Fruit fly (Drosophila melanogaster) whole organism, prepupa: ENCODE measurements around the gene CG11342.

Experiments used
- Blimp-1 ChIP-seq: fragments of 200-800 bp; sonication (Bioruptor generic); optimal IDR thresholded peaks from 3 replicates; lab custom pipeline; 2017; ENCODE audit warnings: missing biosample characterization, missing genetic modification characterization, mild to moderate bottlenecking, moderate library complexity, missing genetic modification reagents
- CG10631 ChIP-seq: fragments of 200-800 bp; sonication (Bioruptor generic); optimal IDR thresholded peaks from 2 replicates; lab custom pipeline; 2016; ENCODE audit warnings: missing biosample characterization, missing genetic modification characterization
- CG11294 ChIP-seq: fragments of 200-800 bp; sonication (Bioruptor generic); IDR thresholded peaks from 2 replicates; pipeline ENCODE4 v1.3.6; 2022; ENCODE audit warnings: missing biosample characterization, missing genetic modification characterization
- CG11762 ChIP-seq: fragments of 200-800 bp; sonication (Bioruptor generic); optimal IDR thresholded peaks from 3 replicates; lab custom pipeline; 2016; ENCODE audit warnings: missing biosample characterization, missing genetic modification characterization; ENCODE audit not compliant: insufficient read depth
- CG11902 ChIP-seq: fragments of 200-800 bp; sonication (Bioruptor generic); optimal IDR thresholded peaks from 3 replicates; lab custom pipeline; 2016; ENCODE audit warnings: missing biosample characterization, missing genetic modification characterization
- CG1621 ChIP-seq: fragments of 200-800 bp; sonication (Bioruptor generic); optimal IDR thresholded peaks from 3 replicates; lab custom pipeline; 2018; ENCODE audit warnings: missing biosample characterization, mild to moderate bottlenecking, missing genetic modification characterization
- CG16779 ChIP-seq: fragments of 200-800 bp; sonication (Bioruptor generic); optimal IDR thresholded peaks from 3 replicates; lab custom pipeline; 2017; ENCODE audit warnings: missing biosample characterization, mild to moderate bottlenecking, missing genetic modification characterization
- CG3032 ChIP-seq: fragments of 200-800 bp; optimal IDR thresholded peaks from 2 replicates; lab custom pipeline; 2019; ENCODE audit warnings: missing biosample characterization, mild to moderate bottlenecking, missing genetic modification characterization, moderate library complexity
- CG31627 ChIP-seq: fragments of 200-800 bp; sonication (Bioruptor generic); optimal IDR thresholded peaks from 3 replicates; lab custom pipeline; 2016; ENCODE audit warnings: missing biosample characterization, missing genetic modification characterization
- CG32006 ChIP-seq: fragments of 200-800 bp; sonication (Bioruptor generic); optimal IDR thresholded peaks from 3 replicates; lab custom pipeline; 2017; ENCODE audit warnings: missing biosample characterization, mild to moderate bottlenecking, missing genetic modification characterization
- CG3919 ChIP-seq: fragments of 200-800 bp; sonication (Bioruptor generic); optimal IDR thresholded peaks from 3 replicates; lab custom pipeline; 2016; ENCODE audit warnings: missing biosample characterization, missing genetic modification characterization
- CG4318 ChIP-seq: fragments of 200-800 bp; sonication (Bioruptor generic); optimal IDR thresholded peaks from 3 replicates; lab custom pipeline; 2017; ENCODE audit warnings: missing biosample characterization, mild to moderate bottlenecking, missing genetic modification characterization
- CG6163 ChIP-seq: fragments of 200-800 bp; sonication (Bioruptor generic); IDR thresholded peaks from 3 replicates; pipeline ENCODE4 v1.3.6; 2022; ENCODE audit warnings: missing biosample characterization, missing genetic modification characterization
- CG6276 ChIP-seq: fragments of 200-800 bp; sonication (Bioruptor generic); optimal IDR thresholded peaks from 2 replicates; lab custom pipeline; 2017; ENCODE audit warnings: missing biosample characterization, mild to moderate bottlenecking, missing genetic modification characterization
- CG6792 ChIP-seq: fragments of 200-800 bp; sonication (Bioruptor generic); optimal IDR thresholded peaks from 3 replicates; lab custom pipeline; 2016; ENCODE audit warnings: missing biosample characterization, missing genetic modification characterization
- CG6808 ChIP-seq: fragments of 200-800 bp; sonication (Bioruptor generic); optimal IDR thresholded peaks from 3 replicates; lab custom pipeline; 2017; ENCODE audit warnings: missing biosample characterization, missing genetic modification characterization, mild to moderate bottlenecking, moderate library complexity, missing genetic modification reagents
- CG6854 ChIP-seq: fragments of 200-800 bp; sonication (Bioruptor generic); optimal IDR thresholded peaks from 2 replicates; lab custom pipeline; 2017; ENCODE audit warnings: missing biosample characterization, mild to moderate bottlenecking, missing genetic modification characterization
- CG7368 ChIP-seq: fragments of 200-800 bp; sonication (Bioruptor generic); optimal IDR thresholded peaks from 3 replicates; lab custom pipeline; 2016; ENCODE audit warnings: missing biosample characterization, missing genetic modification characterization
- CG8319 ChIP-seq: fragments of 200-800 bp; sonication (Bioruptor generic); optimal IDR thresholded peaks from 3 replicates; lab custom pipeline; 2016; ENCODE audit warnings: missing biosample characterization, missing genetic modification characterization
- CG8632 ChIP-seq: fragments of 200-800 bp; sonication (Bioruptor generic); optimal IDR thresholded peaks from 3 replicates; lab custom pipeline; 2016; ENCODE audit warnings: missing biosample characterization, missing genetic modification characterization
- CG9139 ChIP-seq: fragments of 200-800 bp; sonication (Bioruptor generic); optimal IDR thresholded peaks from 3 replicates; lab custom pipeline; 2017; ENCODE audit warnings: missing biosample characterization, mild to moderate bottlenecking, missing genetic modification characterization
- Eip78C ChIP-seq: fragments of 200-800 bp; sonication (Bioruptor generic); peaks from one replicate; lab custom pipeline; 2016; ENCODE audit warnings: missing biosample characterization, missing genetic modification characterization
- Ets96B ChIP-seq: fragments of 200-800 bp; optimal IDR thresholded peaks from 2 replicates; lab custom pipeline; 2019; ENCODE audit warnings: missing biosample characterization, mild to moderate bottlenecking, missing genetic modification characterization, moderate library complexity
- Hr38 ChIP-seq: sonication (Bioruptor generic); optimal IDR thresholded peaks from 2 replicates; lab custom pipeline; 2016; ENCODE audit warnings: missing biosample characterization, missing genetic modification characterization
- Hr4 ChIP-seq: fragments of 200-800 bp; sonication (Bioruptor generic); optimal IDR thresholded peaks from 3 replicates; lab custom pipeline; 2016; ENCODE audit warnings: missing biosample characterization, missing genetic modification characterization
- Lpt ChIP-seq: fragments of 200-800 bp; sonication (Bioruptor generic); optimal IDR thresholded peaks from 3 replicates; lab custom pipeline; 2016; ENCODE audit warnings: missing biosample characterization, missing genetic modification characterization
- Met ChIP-seq: fragments of 200-800 bp; sonication (Bioruptor generic); optimal IDR thresholded peaks from 3 replicates; lab custom pipeline; 2016; ENCODE audit warnings: missing biosample characterization, missing genetic modification characterization
- OdsH ChIP-seq: fragments of 200-800 bp; sonication (Bioruptor generic); optimal IDR thresholded peaks from 3 replicates; lab custom pipeline; 2016; ENCODE audit warnings: missing biosample characterization, missing genetic modification characterization
- Smox ChIP-seq: fragments of 200-800 bp; sonication (Bioruptor generic); optimal IDR thresholded peaks from 3 replicates; lab custom pipeline; 2016; ENCODE audit warnings: missing biosample characterization, missing genetic modification characterization
- Sox102F ChIP-seq: fragments of 200-800 bp; sonication (Bioruptor generic); optimal IDR thresholded peaks from 2 replicates; lab custom pipeline; 2016; ENCODE audit warnings: missing biosample characterization, mild to moderate bottlenecking, missing genetic modification characterization
- Sox14 ChIP-seq: fragments of 200-800 bp; sonication (Bioruptor generic); optimal IDR thresholded peaks from 3 replicates; lab custom pipeline; 2016; ENCODE audit warnings: missing biosample characterization, missing genetic modification characterization
- Sox15 ChIP-seq: fragments of 200-800 bp; sonication (Bioruptor generic); optimal IDR thresholded peaks from 3 replicates; lab custom pipeline; 2016; ENCODE audit warnings: missing biosample characterization, missing genetic modification characterization
- achi ChIP-seq: fragments of 200-800 bp; sonication (Bioruptor generic); optimal IDR thresholded peaks from 3 replicates; lab custom pipeline; 2016; ENCODE audit warnings: missing biosample characterization, missing genetic modification characterization
- acj6 ChIP-seq: fragments of 200-800 bp; sonication (Bioruptor generic); optimal IDR thresholded peaks from 3 replicates; lab custom pipeline; 2016; ENCODE audit warnings: missing biosample characterization, missing genetic modification characterization
- cyc ChIP-seq: fragments of 200-800 bp; sonication (Bioruptor generic); optimal IDR thresholded peaks from 3 replicates; lab custom pipeline; 2016; ENCODE audit warnings: missing biosample characterization, missing genetic modification characterization
- dsx ChIP-seq: fragments of 200-800 bp; optimal IDR thresholded peaks from 3 replicates; lab custom pipeline; 2019; ENCODE audit warnings: missing biosample characterization, mild to moderate bottlenecking, missing genetic modification characterization, moderate library complexity; ENCODE audit not compliant: poor library complexity, severe bottlenecking
- eg ChIP-seq: fragments of 200-800 bp; sonication (Bioruptor generic); IDR thresholded peaks from 3 replicates; pipeline ENCODE4 v1.3.6; 2022; ENCODE audit warnings: missing biosample characterization, missing genetic modification characterization
- fd85E ChIP-seq: fragments of 200-800 bp; sonication (Bioruptor generic); optimal IDR thresholded peaks from 3 replicates; lab custom pipeline; 2016; ENCODE audit warnings: missing biosample characterization, missing genetic modification characterization
- fkh ChIP-seq: fragments of 200-800 bp; sonication (Bioruptor generic); optimal IDR thresholded peaks from 3 replicates; lab custom pipeline; 2017; ENCODE audit warnings: missing biosample characterization, mild to moderate bottlenecking, missing genetic modification characterization, moderate library complexity
- net ChIP-seq: fragments of 200-800 bp; sonication (Bioruptor generic); optimal IDR thresholded peaks from 3 replicates; lab custom pipeline; 2016; ENCODE audit warnings: missing biosample characterization, missing genetic modification characterization
- salr ChIP-seq, 2 experiments: fragments of 200-800 bp; sonication (Bioruptor generic); optimal IDR thresholded peaks; 3 replicates each; lab custom pipeline; 2016 to 2018; ENCODE audit warnings: missing biosample characterization in 2 of 2, missing genetic modification characterization in 2 of 2, mild to moderate bottlenecking in 1 of 2
- spab ChIP-seq: fragments of 200-800 bp; sonication (Bioruptor generic); optimal IDR thresholded peaks from 2 replicates; lab custom pipeline; 2017; ENCODE audit warnings: missing biosample characterization, mild to moderate bottlenecking, missing genetic modification characterization, missing genetic modification reagents
- svp ChIP-seq: fragments of 200-800 bp; sonication (Bioruptor generic); peaks from one replicate; lab custom pipeline; 2016; ENCODE audit warnings: missing biosample characterization, missing genetic modification characterization
- topi ChIP-seq: fragments of 200-800 bp; sonication (Bioruptor generic); optimal IDR thresholded peaks from 3 replicates; lab custom pipeline; 2016; ENCODE audit warnings: missing biosample characterization, missing genetic modification characterization
- vri ChIP-seq: fragments of 200-800 bp; sonication (Bioruptor generic); optimal IDR thresholded peaks from 3 replicates; lab custom pipeline; 2016; ENCODE audit warnings: missing biosample characterization, mild to moderate bottlenecking, missing genetic modification characterization

The CG11342 gene

dm6 chr3L:4395501-4396073 is 28.3 kb upstream of the CG11342 start (continued):
- TF ChIP-seq CG6792 (GFP tag; lab: Kevin White, UChicago) (peak; percentile 19), Sox14 (GFP tag; lab: Kevin White, UChicago) (peak; percentile 43), CG8632 (peak; percentile 43), Ets96B (tag; lab: Kevin White, UChicago) (peak; percentile 29), fkh (GFP tag; lab: Kevin White, UChicago) (no peak), fd85E (GFP tag; lab: Kevin White, UChicago) (no peak), CG11294 (GFP tag; lab: Robert Waterston, UW) (no peak), CG4318 (GFP tag; lab: Kevin White, UChicago) (peak; percentile 66), CG10631 (GFP tag; lab: Kevin White, UChicago) (peak; percentile 30), spab (GFP tag; lab: Kevin White, UChicago) (peak; percentile 8), Sox15 (peak; percentile 34), eg (GFP tag; lab: Robert Waterston, UW) (peak; percentile 31; the same call in 1 of the 3 replicates), OdsH (GFP tag; lab: Kevin White, UChicago) (peak; percentile 56), cyc (GFP tag; lab: Kevin White, UChicago) (peak; percentile 47), Met (peak; percentile 56), CG11902 (GFP tag; lab: Kevin White, UChicago) (peak; percentile 35), CG9139 (GFP tag; lab: Kevin White, UChicago) (no peak)

- peak; percentile 8 for TF ChIP-seq Sox14 (GFP tag; lab: Kevin White, UChicago)
- no peak for TF ChIP-seq vri
- TF ChIP-seq acj6: no peak
- TF ChIP-seq CG4318 (GFP tag; lab: Kevin White, UChicago): no peak
- no peak for TF ChIP-seq CG9139 (GFP tag; lab: Kevin White, UChicago)
- no peak for TF ChIP-seq CG7368 (GFP tag; lab: Kevin White, UChicago)
- no peak for TF ChIP-seq dsx (GFP tag; lab: Kevin White, UChicago)
- TF ChIP-seq achi (GFP tag; lab: Kevin White, UChicago): peak; percentile 10
- peak; percentile 45; the same call in 1 of the 3 replicates for TF ChIP-seq CG6163 (GFP tag; lab: Robert Waterston, UW)
- peak; percentile 16 for TF ChIP-seq Hr4 (GFP tag; lab: Kevin White, UChicago)
- TF ChIP-seq Sox102F (GFP tag; lab: Kevin White, UChicago): no peak
- peak in 1 of 2 experiments; percentile 21 for TF ChIP-seq salr (GFP tag; optimal IDR thresholded peaks at IDR 0.05; lab: Kevin White, UChicago)
- TF ChIP-seq Eip78C (GFP tag; lab: Kevin White, UChicago): no peak
- no peak for TF ChIP-seq CG6854
- TF ChIP-seq Smox (GFP tag; lab: Kevin White, UChicago): no peak
- no peak for TF ChIP-seq svp
- TF ChIP-seq CG32006 (GFP tag; lab: Kevin White, UChicago): peak; percentile 29
- peak; percentile 39; the same call in 2 of the 3 replicates for TF ChIP-seq eg (GFP tag; lab: Robert Waterston, UW)
- TF ChIP-seq CG8319 (GFP tag; lab: Kevin White, UChicago): no peak
- no peak for TF ChIP-seq CG8632
- TF ChIP-seq CG3919: peak; percentile 37
- peak; percentile 19 for TF ChIP-seq OdsH (GFP tag; lab: Kevin White, UChicago)
- TF ChIP-seq CG6276 (GFP tag; lab: Kevin White, UChicago): peak; percentile 20
- no peak for TF ChIP-seq CG10631 (GFP tag; lab: Kevin White, UChicago)
- no peak for TF ChIP-seq net (GFP tag; lab: Kevin White, UChicago)
Observed at dm6 chr3L:4393642-4394041, 26.4 kb upstream of the CG11342 start.

dm6 chr3L:4392851-4393250 is 25.6 kb upstream of the CG11342 start:
- no peak for TF ChIP-seq Hr38 (GFP tag; lab: Kevin White, UChicago)
- TF ChIP-seq CG16779 (tag; lab: Kevin White, UChicago): no peak
- no peak for TF ChIP-seq CG31627 (GFP tag; lab: Kevin White, UChicago)
- TF ChIP-seq Met: no peak
- TF ChIP-seq CG6792 (GFP tag; lab: Kevin White, UChicago): no peak
- TF ChIP-seq topi: no peak
- TF ChIP-seq CG3032 (tag; lab: Kevin White, UChicago): no peak
- peak; percentile 89 for TF ChIP-seq eg (GFP tag; lab: Robert Waterston, UW)
- no peak for TF ChIP-seq Sox102F (GFP tag; lab: Kevin White, UChicago)
- TF ChIP-seq OdsH (GFP tag; lab: Kevin White, UChicago): peak; percentile 6
- peak; percentile 1 for TF ChIP-seq CG11762 (GFP tag; lab: Kevin White, UChicago)
- no peak for TF ChIP-seq Blimp-1 (GFP tag; lab: Kevin White, UChicago)
- TF ChIP-seq CG7368 (GFP tag; lab: Kevin White, UChicago): no peak
- no peak for TF ChIP-seq cyc (GFP tag; lab: Kevin White, UChicago)
- no peak for TF ChIP-seq CG6808 (GFP tag; lab: Kevin White, UChicago)
- no peak for TF ChIP-seq CG6854
- TF ChIP-seq CG8319 (GFP tag; lab: Kevin White, UChicago): no peak
- TF ChIP-seq net (GFP tag; lab: Kevin White, UChicago): peak; percentile 18
- TF ChIP-seq CG8632: no peak
- no peak for TF ChIP-seq Lpt (GFP tag; lab: Kevin White, UChicago)
- no peak for TF ChIP-seq CG1621 (tag; lab: Kevin White, UChicago)
- TF ChIP-seq CG4318 (GFP tag; lab: Kevin White, UChicago): peak; percentile 15
- no peak for TF ChIP-seq CG9139 (GFP tag; lab: Kevin White, UChicago)
- TF ChIP-seq spab (GFP tag; lab: Kevin White, UChicago): no peak
- TF ChIP-seq CG3919: peak; percentile 34
